ENCODE assay signal across 1 fruit fly cellular context in genomic region chr3L:8763037-8763454, dm6.
TF ChIP-seq lines count a peak whose summit lies in the region.

No protein-coding gene starts in this region.

TF ChIP-seq in whole organism, embryonic, 481 proteins besides CTCF, POLR2A, EP300 and RAD21 (continued from another document and continues in another):
- TF ChIP-seq CG3847 (GFP tag; IDR thresholded peaks at IDR 0.05; lab: Robert Waterston, UW): peak; percentile 51; the same call in 1 of the 2 replicates
- peak; percentile 52 for TF ChIP-seq Xbp1 (GFP tag; optimal IDR thresholded peaks at IDR 0.05; lab: Kevin White, UChicago)
- TF ChIP-seq Bdp1 (GFP tag; optimal IDR thresholded peaks at IDR 0.05; lab: Kevin White, UChicago): peak; percentile 23
- TF ChIP-seq E2f2 (GFP tag; IDR thresholded peaks at IDR 0.05; lab: Robert Waterston, UW): peak; percentile 38; the same call in 1 of the 2 replicates
- no peak for TF ChIP-seq CG7357 (GFP tag; IDR thresholded peaks at IDR 0.05; lab: Robert Waterston, UW)
- peak; percentile 39; the same call in 1 of the 3 replicates for TF ChIP-seq zfh1 (GFP tag; IDR thresholded peaks at IDR 0.05; lab: Robert Waterston, UW)
- TF ChIP-seq Nf-YC (tag; optimal IDR thresholded peaks at IDR 0.05; lab: Kevin White, UChicago): no peak
- 0 out of 3 replicates have a peak, but pooled peaks have one; percentile 62 for TF ChIP-seq CG3726 (GFP tag; IDR thresholded peaks at IDR 0.05; lab: Robert Waterston, UW)
- TF ChIP-seq CG11723 (GFP tag; optimal IDR thresholded peaks at IDR 0.05; lab: Kevin White, UChicago): no peak
- no peak for TF ChIP-seq CG7745 (tag; optimal IDR thresholded peaks at IDR 0.05; lab: Kevin White, UChicago)
- TF ChIP-seq CG9437 (GFP tag; optimal IDR thresholded peaks at IDR 0.05; lab: Kevin White, UChicago): peak; percentile 15
- TF ChIP-seq sd (tag; optimal IDR thresholded peaks at IDR 0.05; lab: Kevin White, UChicago): no peak
- no peak for TF ChIP-seq Mad (GFP tag; optimal IDR thresholded peaks at IDR 0.05; lab: Kevin White, UChicago)
- peak; percentile 15; the same call in 1 of the 2 replicates for TF ChIP-seq ara (GFP tag; IDR thresholded peaks at IDR 0.05; lab: Robert Waterston, UW)
- TF ChIP-seq Hmx (GFP tag; optimal IDR thresholded peaks at IDR 0.05; lab: Kevin White, UChicago): no peak
- TF ChIP-seq tin (GFP tag; optimal IDR thresholded peaks at IDR 0.05; lab: Kevin White, UChicago): no peak
- TF ChIP-seq CG10274 (GFP tag; optimal IDR thresholded peaks at IDR 0.05; lab: Kevin White, UChicago): no peak
- no peak for TF ChIP-seq twi (tag; optimal IDR thresholded peaks at IDR 0.05; lab: Kevin White, UChicago)
- no peak for TF ChIP-seq Sry-δ (GFP tag; optimal IDR thresholded peaks at IDR 0.05; lab: Kevin White, UChicago)
- TF ChIP-seq Dfd (GFP tag; optimal IDR thresholded peaks at IDR 0.05; lab: Kevin White, UChicago): no peak
- TF ChIP-seq z (GFP tag; IDR thresholded peaks at IDR 0.05; lab: Robert Waterston, UW): no peak
- no peak for TF ChIP-seq bigmax (GFP tag; optimal IDR thresholded peaks at IDR 0.05; lab: Kevin White, UChicago)
- TF ChIP-seq Deaf1 (tag; optimal IDR thresholded peaks at IDR 0.05; lab: Kevin White, UChicago): no peak
- no peak for TF ChIP-seq CG1602 (GFP tag; optimal IDR thresholded peaks at IDR 0.05; lab: Kevin White, UChicago)
- TF ChIP-seq CG2120 (GFP tag; optimal IDR thresholded peaks at IDR 0.05; lab: Kevin White, UChicago): peak; percentile 71
- no peak for TF ChIP-seq kah (GFP tag; optimal IDR thresholded peaks at IDR 0.05; lab: Kevin White, UChicago)
- no peak for TF ChIP-seq CG12104 (GFP tag; optimal IDR thresholded peaks at IDR 0.05; lab: Kevin White, UChicago)
- TF ChIP-seq ro (GFP tag; IDR thresholded peaks at IDR 0.05; lab: Robert Waterston, UW): no peak
- peak; percentile 38; the same call in 1 of the 2 replicates for TF ChIP-seq ap (GFP tag; IDR thresholded peaks at IDR 0.05; lab: Robert Waterston, UW)
- TF ChIP-seq h (optimal IDR thresholded peaks at IDR 0.05; lab: Kevin White, UChicago): no peak
- TF ChIP-seq disco-r (GFP tag; optimal IDR thresholded peaks at IDR 0.05; lab: Kevin White, UChicago): no peak
- TF ChIP-seq trh (GFP tag; optimal IDR thresholded peaks at IDR 0.05; lab: Kevin White, UChicago): no peak
- TF ChIP-seq fd102C (GFP tag; optimal IDR thresholded peaks at IDR 0.05; lab: Kevin White, UChicago): no peak
- no peak for TF ChIP-seq Camta (GFP tag; optimal IDR thresholded peaks at IDR 0.05; lab: Kevin White, UChicago)
- TF ChIP-seq TFAM (GFP tag; optimal IDR thresholded peaks at IDR 0.05; lab: Kevin White, UChicago): no peak
- no peak for TF ChIP-seq Max (GFP tag; optimal IDR thresholded peaks at IDR 0.05; lab: Kevin White, UChicago)
- TF ChIP-seq Mes4 (GFP tag; optimal IDR thresholded peaks at IDR 0.05; lab: Kevin White, UChicago): peak; percentile 6
- no peak for TF ChIP-seq br (optimal IDR thresholded peaks at IDR 0.05; lab: Kevin White, UChicago)
- peak in 1 of 2 experiments; percentile 53 for TF ChIP-seq dpn (GFP tag; optimal IDR thresholded peaks at IDR 0.05; lab: Kevin White, UChicago)
- TF ChIP-seq Asciz (GFP tag; optimal IDR thresholded peaks at IDR 0.05; lab: Kevin White, UChicago): no peak
- no peak for TF ChIP-seq bab2 (GFP tag; optimal IDR thresholded peaks at IDR 0.05; lab: Kevin White, UChicago)
- no peak for TF ChIP-seq nerfin-1 (tag; optimal IDR thresholded peaks at IDR 0.05; lab: Kevin White, UChicago)
- TF ChIP-seq Ravus (GFP tag; IDR thresholded peaks at IDR 0.05; lab: Robert Waterston, UW): no peak
- no peak for TF ChIP-seq CG2889 (GFP tag; IDR thresholded peaks at IDR 0.05; lab: Robert Waterston, UW)
- TF ChIP-seq sim (GFP tag; IDR thresholded peaks at IDR 0.05; lab: Robert Waterston, UW): no peak
- no peak for TF ChIP-seq lola (GFP tag; optimal IDR thresholded peaks at IDR 0.05; lab: Kevin White, UChicago)
- peak; percentile 54 for TF ChIP-seq Med (GFP tag; lab: Kevin White, UChicago)
- no peak for TF ChIP-seq psq (GFP tag; optimal IDR thresholded peaks at IDR 0.05; lab: Kevin White, UChicago)
- TF ChIP-seq CG7987 (GFP tag; optimal IDR thresholded peaks at IDR 0.05; lab: Kevin White, UChicago): no peak
- no peak for TF ChIP-seq salm (tag; optimal IDR thresholded peaks at IDR 0.05; lab: Kevin White, UChicago)
- no peak for TF ChIP-seq pb (GFP tag; optimal IDR thresholded peaks at IDR 0.05; lab: Kevin White, UChicago)
- TF ChIP-seq CG34224 (GFP tag; IDR thresholded peaks at IDR 0.05; lab: Robert Waterston, UW; ENCODE audit: partially characterized antibody): peak; percentile 65
- peak; percentile 57 for TF ChIP-seq Rfx (GFP tag; IDR thresholded peaks at IDR 0.05; lab: Robert Waterston, UW)
- peak; percentile 70 for TF ChIP-seq D19B (GFP tag; optimal IDR thresholded peaks at IDR 0.05; lab: Kevin White, UChicago)
- TF ChIP-seq corto (GFP tag; optimal IDR thresholded peaks at IDR 0.05; lab: Kevin White, UChicago): no peak
- TF ChIP-seq CG7556 (GFP tag; optimal IDR thresholded peaks at IDR 0.05; lab: Kevin White, UChicago): peak; percentile 26
- peak; percentile 42 for TF ChIP-seq ATbp (GFP tag; optimal IDR thresholded peaks at IDR 0.05; lab: Kevin White, UChicago)
- peak; percentile 53 for TF ChIP-seq CG15269 (tag; optimal IDR thresholded peaks at IDR 0.05; lab: Kevin White, UChicago)
- no peak for TF ChIP-seq CG8388 (GFP tag; optimal IDR thresholded peaks at IDR 0.05; lab: Kevin White, UChicago)
- TF ChIP-seq CG8924 (tag; optimal IDR thresholded peaks at IDR 0.05; lab: Kevin White, UChicago): no peak
- TF ChIP-seq yki (optimal IDR thresholded peaks at IDR 0.05; lab: Kevin White, UChicago): no peak
- no peak for TF ChIP-seq ac (GFP tag; optimal IDR thresholded peaks at IDR 0.05; lab: Kevin White, UChicago)
- TF ChIP-seq sisA (GFP tag; IDR thresholded peaks at IDR 0.05; lab: Robert Waterston, UW): peak; percentile 45; the same call in 1 of the 2 replicates
- no peak for TF ChIP-seq CG2712 (tag; optimal IDR thresholded peaks at IDR 0.05; lab: Kevin White, UChicago)
- TF ChIP-seq wek (GFP tag; optimal IDR thresholded peaks at IDR 0.05; lab: Kevin White, UChicago): no peak
- TF ChIP-seq CG7963 (GFP tag; IDR thresholded peaks at IDR 0.05; lab: Robert Waterston, UW; ENCODE audit: partially characterized antibody): no peak
- TF ChIP-seq CG4730 (GFP tag; IDR thresholded peaks at IDR 0.05; lab: Robert Waterston, UW): peak; percentile 21; the same call in 1 of the 2 replicates
- TF ChIP-seq CG10543 (GFP tag; optimal IDR thresholded peaks at IDR 0.05; lab: Kevin White, UChicago): peak; percentile 60
- no peak for TF ChIP-seq Oaz (GFP tag; IDR thresholded peaks at IDR 0.05; lab: Robert Waterston, UW)
- no peak for TF ChIP-seq HHEX (GFP tag; optimal IDR thresholded peaks at IDR 0.05; lab: Kevin White, UChicago)
- TF ChIP-seq HLH3B (GFP tag; IDR thresholded peaks at IDR 0.05; lab: Robert Waterston, UW): no peak
- TF ChIP-seq CG2875 (GFP tag; optimal IDR thresholded peaks at IDR 0.05; lab: Kevin White, UChicago): no peak
- TF ChIP-seq CG5180 (GFP tag; optimal IDR thresholded peaks at IDR 0.05; lab: Kevin White, UChicago): no peak
- TF ChIP-seq NfI (GFP tag; optimal IDR thresholded peaks at IDR 0.05; lab: Kevin White, UChicago): peak; percentile 64
- peak; percentile 66; the same call in 2 of the 3 replicates for TF ChIP-seq ci (GFP tag; IDR thresholded peaks at IDR 0.05; lab: Robert Waterston, UW)
- TF ChIP-seq D (optimal IDR thresholded peaks at IDR 0.05; lab: Kevin White, UChicago): no peak
- peak; percentile 7 for TF ChIP-seq D (GFP tag; optimal IDR thresholded peaks at IDR 0.05; lab: Kevin White, UChicago)
- no peak for TF ChIP-seq Optix (GFP tag; IDR thresholded peaks at IDR 0.05; lab: Robert Waterston, UW)
- peak; percentile 73 for TF ChIP-seq ttk (GFP tag; IDR thresholded peaks at IDR 0.05; lab: Robert Waterston, UW)
- TF ChIP-seq gsb-n (tag; optimal IDR thresholded peaks at IDR 0.05; lab: Kevin White, UChicago): no peak
- no peak for TF ChIP-seq maf-S (GFP tag; optimal IDR thresholded peaks at IDR 0.05; lab: Kevin White, UChicago)
- TF ChIP-seq pan (optimal IDR thresholded peaks at IDR 0.05; lab: Kevin White, UChicago): no peak
- TF ChIP-seq pan (GFP tag; optimal IDR thresholded peaks at IDR 0.05 in 1 of 2, IDR thresholded peaks at IDR 0.05 in 1 of 2): peak in 1 of 2 experiments; percentile 80
- no peak for TF ChIP-seq CG4854 (GFP tag; optimal IDR thresholded peaks at IDR 0.05; lab: Kevin White, UChicago)
- TF ChIP-seq luna (GFP tag; optimal IDR thresholded peaks at IDR 0.05; lab: Kevin White, UChicago): no peak
- no peak for TF ChIP-seq CG43689 (GFP tag; IDR thresholded peaks at IDR 0.05; lab: Robert Waterston, UW)
- TF ChIP-seq CG13624 (GFP tag; optimal IDR thresholded peaks at IDR 0.05; lab: Kevin White, UChicago): no peak
- no peak; the same call in 1 of the 2 replicates for TF ChIP-seq chm (GFP tag; IDR thresholded peaks at IDR 0.05; lab: Robert Waterston, UW)
- TF ChIP-seq CG16779 (GFP tag; IDR thresholded peaks at IDR 0.05; lab: Robert Waterston, UW): no peak
- no peak for TF ChIP-seq CG12071 (GFP tag; optimal IDR thresholded peaks at IDR 0.05; lab: Kevin White, UChicago)
- no peak for TF ChIP-seq insv (GFP tag; optimal IDR thresholded peaks at IDR 0.05; lab: Kevin White, UChicago)
- no peak for TF ChIP-seq CG15073 (GFP tag; optimal IDR thresholded peaks at IDR 0.05; lab: Kevin White, UChicago)
- TF ChIP-seq CG2116 (GFP tag; optimal IDR thresholded peaks at IDR 0.05; lab: Kevin White, UChicago): no peak
- no peak for TF ChIP-seq Sox100B (GFP tag; optimal IDR thresholded peaks at IDR 0.05; lab: Kevin White, UChicago)
- no peak for TF ChIP-seq scrt (GFP tag; optimal IDR thresholded peaks at IDR 0.05; lab: Kevin White, UChicago)
- peak; percentile 67; the same call in 1 of the 2 replicates for TF ChIP-seq stc (GFP tag; IDR thresholded peaks at IDR 0.05; lab: Robert Waterston, UW)
- TF ChIP-seq cas (GFP tag; IDR thresholded peaks at IDR 0.05; lab: Robert Waterston, UW): no peak
- TF ChIP-seq klu (GFP tag; IDR thresholded peaks at IDR 0.05; lab: Robert Waterston, UW): no peak
- TF ChIP-seq CG9876 (GFP tag; optimal IDR thresholded peaks at IDR 0.05; lab: Kevin White, UChicago): no peak
- TF ChIP-seq ab (GFP tag; optimal IDR thresholded peaks at IDR 0.05; lab: Kevin White, UChicago): no peak
- TF ChIP-seq CG6272 (GFP tag; IDR thresholded peaks at IDR 0.05; lab: Robert Waterston, UW): no peak; the same call in 1 of the 2 replicates
- peak; percentile 39; the same call in 1 of the 2 replicates for TF ChIP-seq Awh (GFP tag; IDR thresholded peaks at IDR 0.05; lab: Robert Waterston, UW)
- TF ChIP-seq dm (GFP tag; optimal IDR thresholded peaks at IDR 0.05; lab: Kevin White, UChicago): peak; percentile 5
- TF ChIP-seq CG7786 (GFP tag; optimal IDR thresholded peaks at IDR 0.05; lab: Kevin White, UChicago): peak; percentile 10
- peak; percentile 49 for TF ChIP-seq bcd (GFP tag; optimal IDR thresholded peaks at IDR 0.05; lab: Kevin White, UChicago)
- TF ChIP-seq Sin3A (optimal IDR thresholded peaks at IDR 0.05; lab: Kevin White, UChicago): no peak
- TF ChIP-seq nom (GFP tag; optimal IDR thresholded peaks at IDR 0.05; lab: Kevin White, UChicago): no peak
- no peak for TF ChIP-seq CG4424 (GFP tag; optimal IDR thresholded peaks at IDR 0.05; lab: Kevin White, UChicago)
- peak; percentile 47 for TF ChIP-seq esg (GFP tag; conservative IDR thresholded peaks at IDR 0.05; lab: Robert Waterston, UW)
- no peak for TF ChIP-seq NC2α (GFP tag; optimal IDR thresholded peaks at IDR 0.05; lab: Kevin White, UChicago)
- no peak for TF ChIP-seq CG4282 (GFP tag; optimal IDR thresholded peaks at IDR 0.05; lab: Kevin White, UChicago)
- no peak for TF ChIP-seq CG17186 (GFP tag; optimal IDR thresholded peaks at IDR 0.05; lab: Kevin White, UChicago)
- no peak for TF ChIP-seq CG15514 (GFP tag; optimal IDR thresholded peaks at IDR 0.05; lab: Kevin White, UChicago)
- peak; percentile 26 for TF ChIP-seq lab (GFP tag; optimal IDR thresholded peaks at IDR 0.05; lab: Kevin White, UChicago)
- TF ChIP-seq Scr (GFP tag; IDR thresholded peaks at IDR 0.05; lab: Robert Waterston, UW; ENCODE audit: partially characterized antibody): peak; percentile 59
- no peak for TF ChIP-seq ham (GFP tag; IDR thresholded peaks at IDR 0.05; lab: Robert Waterston, UW)
- no peak for TF ChIP-seq hbn (GFP tag; IDR thresholded peaks at IDR 0.05; lab: Robert Waterston, UW; ENCODE audit: partially characterized antibody)
- peak; percentile 27 for TF ChIP-seq CG18599 (GFP tag; optimal IDR thresholded peaks at IDR 0.05; lab: Kevin White, UChicago)
- no peak for TF ChIP-seq HmgZ (tag; optimal IDR thresholded peaks at IDR 0.05; lab: Kevin White, UChicago)
- no peak for TF ChIP-seq kni (GFP tag; optimal IDR thresholded peaks at IDR 0.05; lab: Kevin White, UChicago)
- no peak for TF ChIP-seq CG10959 (GFP tag; IDR thresholded peaks at IDR 0.05; lab: Robert Waterston, UW)
- TF ChIP-seq Fer2 (tag; optimal IDR thresholded peaks at IDR 0.05; lab: Kevin White, UChicago): no peak
- TF ChIP-seq CG18476 (GFP tag; optimal IDR thresholded peaks at IDR 0.05; lab: Kevin White, UChicago): no peak
- TF ChIP-seq wor (GFP tag; IDR thresholded peaks at IDR 0.05; lab: Robert Waterston, UW): no peak
- no peak for TF ChIP-seq kay (GFP tag; optimal IDR thresholded peaks at IDR 0.05; lab: Kevin White, UChicago)
- TF ChIP-seq dmrt99B (tag; optimal IDR thresholded peaks at IDR 0.05; lab: Kevin White, UChicago): no peak
- TF ChIP-seq pum (GFP tag; optimal IDR thresholded peaks at IDR 0.05; lab: Kevin White, UChicago): no peak
- TF ChIP-seq lov (optimal IDR thresholded peaks at IDR 0.05; lab: Kevin White, UChicago): no peak
- TF ChIP-seq lov (GFP tag; IDR thresholded peaks at IDR 0.05; lab: Robert Waterston, UW): 0 out of 3 replicates have a peak, but pooled peaks have one; percentile 66
- TF ChIP-seq Hey (tag; optimal IDR thresholded peaks at IDR 0.05; lab: Kevin White, UChicago): peak; percentile 61
- TF ChIP-seq Neu2 (GFP tag; optimal IDR thresholded peaks at IDR 0.05; lab: Kevin White, UChicago; ENCODE audit: borderline replicate concordance): no peak
- TF ChIP-seq fd3F (GFP tag; optimal IDR thresholded peaks at IDR 0.05; lab: Kevin White, UChicago): peak; percentile 48
- TF ChIP-seq CG1832 (GFP tag; optimal IDR thresholded peaks at IDR 0.05; lab: Kevin White, UChicago): no peak
- peak; percentile 60 for TF ChIP-seq gem (tag; optimal IDR thresholded peaks at IDR 0.05; lab: Kevin White, UChicago)
- peak; percentile 23 for TF ChIP-seq grau (tag; optimal IDR thresholded peaks at IDR 0.05; lab: Kevin White, UChicago)
- peak; percentile 65; the same call in 1 of the 2 replicates for TF ChIP-seq Atf6 (GFP tag; IDR thresholded peaks at IDR 0.05; lab: Robert Waterston, UW)
